Worm (Caenorhabditis elegans) whole organism, L1 larva: Measurements from ENCODE around the gene tofu-7.

ENCODE experiments used
- C16A3.4 ChIP-seq: fragments of 150-350 bp; optimal IDR thresholded peaks from 2 replicates; lab custom pipeline; 2014; ENCODE audit warnings: missing biosample characterization, missing genetic modification characterization
- elt-3 ChIP-seq, 6 experiments: fragments of 150-350 bp in 1 of 6; sonication (generic microtip); optimal IDR thresholded peaks; 2 replicates each; lab custom pipeline; 2017 to 2018; ENCODE audit warnings: missing biosample characterization in 6 of 6, missing genetic modification characterization in 6 of 6, inconsistent platforms in 1 of 6
- grh-1 ChIP-seq: fragments of 200-800 bp; sonication (Bioruptor generic); IDR thresholded peaks from 2 replicates; pipeline ENCODE4 v1.3.6; 2022; ENCODE audit warnings: missing genetic modification reagents, missing genetic modification characterization, missing compliant biosample characterization
- nhr-71 ChIP-seq: sonication (generic microtip); optimal IDR thresholded peaks from 2 replicates; lab custom pipeline; 2016; ENCODE audit warnings: mild to moderate bottlenecking, missing genetic modification characterization, moderate library complexity, missing compliant biosample characterization
- pax-3 ChIP-seq: fragments of 200-800 bp; sonication (Bioruptor generic); optimal IDR thresholded peaks from 2 replicates; lab custom pipeline; 2018; ENCODE audit warnings: mild to moderate bottlenecking, missing genetic modification characterization, moderate library complexity, missing compliant biosample characterization

ce11 chrIII:7072452-7072851 lies 12.4 kb downstream of the tofu-7 start, which contains the start of gene lin-37:
- no peak for TF ChIP-seq pax-3 (tag; lab: Kevin White, UChicago)
- no peak for TF ChIP-seq elt-3 (tag; optimal IDR thresholded peaks at IDR 0.05; lab: Kevin White, UChicago)
- TF ChIP-seq C16A3.4 (tag; lab: Kevin White, UChicago): no peak
- no peak for TF ChIP-seq grh-1 (GFP tag; lab: Robert Waterston, UW)
- TF ChIP-seq nhr-71 (tag; lab: Kevin White, UChicago): no peak
